Fruit fly (Drosophila melanogaster) whole organism, embryonic: ENCODE results near the gene SsRbeta.

Experiments
- Awh ChIP-seq: fragments of 200-800 bp; sonication (Bioruptor generic); IDR thresholded peaks from 2 replicates; pipeline ENCODE4, ENCODE4 v1.3.6; 2022; ENCODE audit warnings: missing biosample characterization, missing genetic modification characterization
- B-H1 ChIP-seq: fragments of 200-800 bp; sonication (Bioruptor generic); IDR thresholded peaks from 3 replicates; pipeline ENCODE4 v1.3.6; 2022; ENCODE audit warnings: missing biosample characterization, missing genetic modification characterization
- Bdp1 ChIP-seq: fragments of 200-800 bp; sonication (Bioruptor generic); optimal IDR thresholded peaks from 3 replicates; lab custom pipeline; 2016; ENCODE audit warnings: missing biosample characterization, missing genetic modification characterization
- CG11504 ChIP-seq: fragments of 200-800 bp; sonication (Bioruptor generic); optimal IDR thresholded peaks from 3 replicates; lab custom pipeline; 2019; ENCODE audit warnings: missing biosample characterization, mild to moderate bottlenecking, missing genetic modification characterization, moderate library complexity
- CG11560 ChIP-seq: fragments of 200-800 bp; sonication (Bioruptor generic); IDR thresholded peaks from 3 replicates; pipeline ENCODE4 v1.3.6; 2022; ENCODE audit warnings: missing biosample characterization, missing genetic modification characterization
- CG12155 ChIP-seq: fragments of 200-800 bp; sonication (Bioruptor generic); optimal IDR thresholded peaks from 3 replicates; lab custom pipeline; 2016; ENCODE audit warnings: missing biosample characterization, missing genetic modification characterization
- CG13123 ChIP-seq: fragments of 200-800 bp; sonication (Bioruptor generic); optimal IDR thresholded peaks from 2 replicates; lab custom pipeline; 2016; ENCODE audit warnings: missing biosample characterization, missing genetic modification characterization
- CG13296 ChIP-seq: fragments of 200-800 bp; sonication (Bioruptor generic); optimal IDR thresholded peaks from 3 replicates; lab custom pipeline; 2018; ENCODE audit warnings: missing biosample characterization, mild to moderate bottlenecking, missing genetic modification characterization
- CG13624 ChIP-seq: fragments of 200-800 bp; sonication (Bioruptor generic); optimal IDR thresholded peaks from 2 replicates; lab custom pipeline; 2016; ENCODE audit warnings: missing biosample characterization, missing genetic modification characterization
- CG15601 ChIP-seq: fragments of 200-800 bp; sonication (Bioruptor generic); optimal IDR thresholded peaks from 3 replicates; lab custom pipeline; 2019; ENCODE audit warnings: missing biosample characterization, mild to moderate bottlenecking, missing genetic modification characterization, moderate library complexity
- CG1603 ChIP-seq: fragments of 200-800 bp; sonication (Bioruptor generic); optimal IDR thresholded peaks from 2 replicates; lab custom pipeline; 2019; ENCODE audit warnings: missing biosample characterization, mild to moderate bottlenecking, missing genetic modification characterization, moderate library complexity
- CG1647 ChIP-seq: fragments of 200-800 bp; sonication (Bioruptor generic); optimal IDR thresholded peaks from 3 replicates; lab custom pipeline; 2016; ENCODE audit warnings: missing biosample characterization, missing genetic modification characterization
- CG2199 ChIP-seq: fragments of 200-800 bp; sonication (Bioruptor generic); IDR thresholded peaks from 3 replicates; pipeline ENCODE4 v1.3.6; 2022; ENCODE audit warnings: missing biosample characterization, missing genetic modification characterization
- CG3163 ChIP-seq: fragments of 200-800 bp; sonication (Bioruptor generic); optimal IDR thresholded peaks from 3 replicates; lab custom pipeline; 2016; ENCODE audit warnings: missing biosample characterization, missing genetic modification characterization
- CG4328 ChIP-seq: fragments of 200-800 bp; sonication (Bioruptor generic); optimal IDR thresholded peaks from 3 replicates; lab custom pipeline; 2017; ENCODE audit warnings: missing biosample characterization, missing genetic modification reagents, missing genetic modification characterization
- CG43689 ChIP-seq: fragments of 200-800 bp; sonication (Bioruptor generic); IDR thresholded peaks from 2 replicates; pipeline ENCODE4 v1.3.6; 2022; ENCODE audit warnings: missing biosample characterization, missing genetic modification characterization
- CG6765 ChIP-seq: fragments of 200-800 bp; sonication (Bioruptor generic); optimal IDR thresholded peaks from 3 replicates; lab custom pipeline; 2017; ENCODE audit warnings: missing biosample characterization, mild to moderate bottlenecking, missing genetic modification characterization
- CG7357 ChIP-seq: fragments of 200-800 bp; sonication (Bioruptor generic); IDR thresholded peaks from 3 replicates; pipeline ENCODE4 v1.3.6; 2022; ENCODE audit warnings: missing biosample characterization, missing genetic modification characterization
- CG9609 ChIP-seq: fragments of 200-800 bp; sonication (Bioruptor generic); optimal IDR thresholded peaks from 3 replicates; lab custom pipeline; 2016; ENCODE audit warnings: missing biosample characterization, missing genetic modification characterization
- CG9817 ChIP-seq: fragments of 200-800 bp; sonication (Bioruptor generic); optimal IDR thresholded peaks from 2 replicates; lab custom pipeline; 2018; ENCODE audit warnings: missing biosample characterization, mild to moderate bottlenecking, missing genetic modification characterization, moderate library complexity
- D ChIP-seq, 2 experiments: fragments of 200-800 bp in 1 of 2; fragments of >200 bp in 1 of 2; sonication (Bioruptor generic) in 1 of 2; optimal IDR thresholded peaks; 2 replicates in 1 of 2; 3 replicates in 1 of 2; lab custom pipeline; 2017; ENCODE audit warnings: mild to moderate bottlenecking in 1 of 2, missing biosample characterization in 1 of 2, missing genetic modification characterization in 1 of 2, missing genetic modification reagents in 1 of 2
- Deaf1 ChIP-seq: fragments of 200-800 bp; optimal IDR thresholded peaks from 3 replicates; lab custom pipeline; 2019; ENCODE audit warnings: missing biosample characterization, mild to moderate bottlenecking, missing genetic modification characterization, moderate library complexity
- Dll ChIP-seq: fragments of 200-800 bp; sonication (Bioruptor generic); IDR thresholded peaks from 4 replicates; pipeline ENCODE4 v1.3.6; 2022; ENCODE audit warnings: missing biosample characterization, missing genetic modification characterization; ENCODE audit not compliant: partially characterized antibody
- Dp ChIP-seq: fragments of 200-800 bp; sonication (Bioruptor generic); optimal IDR thresholded peaks from 2 replicates; lab custom pipeline; 2018; ENCODE audit warnings: missing biosample characterization, mild to moderate bottlenecking, missing genetic modification characterization, moderate library complexity
- E2f2 ChIP-seq: fragments of 200-800 bp; sonication (Bioruptor generic); IDR thresholded peaks from 2 replicates; pipeline ENCODE4 v1.3.6; 2022; ENCODE audit warnings: missing biosample characterization, missing genetic modification characterization
- Fer1 ChIP-seq: fragments of 200-800 bp; sonication (Bioruptor generic); optimal IDR thresholded peaks from 2 replicates; lab custom pipeline; 2017; ENCODE audit warnings: missing biosample characterization, mild to moderate bottlenecking, missing genetic modification characterization
- Gug ChIP-seq: fragments of 200-800 bp; sonication (Bioruptor generic); IDR thresholded peaks from 4 replicates; pipeline ENCODE4 v1.3.6; 2022; ENCODE audit warnings: missing biosample characterization, missing genetic modification characterization
- H15 ChIP-seq: fragments of 200-800 bp; sonication (Bioruptor generic); IDR thresholded peaks from 3 replicates; pipeline ENCODE4 v1.3.6; 2022; ENCODE audit warnings: missing biosample characterization, missing genetic modification characterization
- Lpt ChIP-seq: fragments of >200 bp; optimal IDR thresholded peaks from 2 replicates; lab custom pipeline; 2018; ENCODE audit warnings: missing biosample characterization, missing genetic modification characterization
- Med ChIP-seq: fragments of 200-800 bp; sonication (Bioruptor generic); peaks from one replicate; lab custom pipeline; 2016; ENCODE audit warnings: missing biosample characterization, missing genetic modification characterization, mild to moderate bottlenecking, inconsistent platforms, moderate library complexity
- NC2α ChIP-seq: fragments of 200-800 bp; sonication (Bioruptor generic); optimal IDR thresholded peaks from 2 replicates; lab custom pipeline; 2016; ENCODE audit warnings: missing biosample characterization, missing genetic modification characterization
- TFAM ChIP-seq: fragments of 200-800 bp; sonication (Bioruptor generic); optimal IDR thresholded peaks from 2 replicates; lab custom pipeline; 2017; ENCODE audit warnings: missing biosample characterization, missing genetic modification characterization, inconsistent platforms
- Trl ChIP-seq, 3 experiments: fragments of >200 bp in 2 of 3; fragments of 200-800 bp in 1 of 3; sonication (Bioruptor generic) in 1 of 3; optimal IDR thresholded peaks; 2 replicates in 1 of 3; 3 replicates in 2 of 3; lab custom pipeline; 2016 to 2017; ENCODE audit warnings: missing biosample characterization in 1 of 3, missing genetic modification characterization in 1 of 3
- Usf ChIP-seq: fragments of 200-800 bp; sonication (Bioruptor generic); optimal IDR thresholded peaks from 2 replicates; lab custom pipeline; 2017; ENCODE audit warnings: missing genotype, missing biosample characterization, missing genetic modification characterization
- Xrp1 ChIP-seq: fragments of 200-800 bp; sonication (Bioruptor generic); IDR thresholded peaks from 2 replicates; pipeline ENCODE4 v1.3.6; 2022; ENCODE audit warnings: missing biosample characterization, missing genetic modification characterization
- ara ChIP-seq: fragments of 200-800 bp; sonication (Bioruptor generic); IDR thresholded peaks from 2 replicates; pipeline ENCODE4 v1.3.6; 2022; ENCODE audit warnings: missing biosample characterization, missing genetic modification characterization
- bsh ChIP-seq, 2 experiments: fragments of 200-800 bp; sonication (Bioruptor generic); optimal IDR thresholded peaks; 2 replicates each; lab custom pipeline; 2017 to 2018; ENCODE audit warnings: mild to moderate bottlenecking in 2 of 2, missing biosample characterization in 2 of 2, missing genetic modification characterization in 2 of 2, moderate library complexity in 1 of 2
- ci ChIP-seq: fragments of 200-800 bp; sonication (Bioruptor generic); IDR thresholded peaks from 3 replicates; pipeline ENCODE4 v1.3.6; 2022; ENCODE audit warnings: missing biosample characterization, missing genetic modification characterization
- cwo ChIP-seq: fragments of 200-800 bp; sonication (Bioruptor generic); optimal IDR thresholded peaks from 3 replicates; lab custom pipeline; 2017; ENCODE audit warnings: missing biosample characterization, missing genetic modification characterization, mild to moderate bottlenecking, moderate library complexity, missing genetic modification reagents
- dm ChIP-seq: fragments of 200-800 bp; sonication (Bioruptor generic); optimal IDR thresholded peaks from 3 replicates; lab custom pipeline; 2016; ENCODE audit warnings: missing biosample characterization, missing genetic modification characterization
- her ChIP-seq: fragments of 200-800 bp; sonication (Bioruptor generic); optimal IDR thresholded peaks from 2 replicates; lab custom pipeline; 2016; ENCODE audit warnings: missing biosample characterization, missing genetic modification characterization
- hkb ChIP-seq, 2 experiments: fragments of 200-800 bp in 1 of 2; fragments of >200 bp in 1 of 2; sonication (Bioruptor generic) in 1 of 2; IDR thresholded peaks in 1 of 2; optimal IDR thresholded peaks in 1 of 2; 2 replicates each; pipeline versions ENCODE4 v1.3.6 to Lab custom; 2017 to 2022; ENCODE audit warnings: missing biosample characterization in 1 of 2, missing genetic modification characterization in 1 of 2
- klu ChIP-seq: fragments of 200-800 bp; sonication (Bioruptor generic); IDR thresholded peaks from 2 replicates; pipeline ENCODE4 v1.3.6; 2022; ENCODE audit warnings: missing biosample characterization, missing genetic modification characterization
- maf-S ChIP-seq: fragments of 200-800 bp; sonication (Bioruptor generic); optimal IDR thresholded peaks from 2 replicates; lab custom pipeline; 2016; ENCODE audit warnings: missing biosample characterization, missing genetic modification characterization
- pnt ChIP-seq: fragments of 200-800 bp; sonication (Bioruptor generic); optimal IDR thresholded peaks from 3 replicates; lab custom pipeline; 2016; ENCODE audit warnings: missing biosample characterization, missing genetic modification characterization
- ro ChIP-seq: fragments of 200-800 bp; sonication (Bioruptor generic); IDR thresholded peaks from 2 replicates; pipeline ENCODE4 v1.3.6; 2022; ENCODE audit warnings: missing biosample characterization, missing genetic modification characterization
- sqz ChIP-seq: fragments of 200-800 bp; sonication (Bioruptor generic); optimal IDR thresholded peaks from 3 replicates; lab custom pipeline; 2018; ENCODE audit warnings: missing biosample characterization, mild to moderate bottlenecking, missing genetic modification characterization
- tin ChIP-seq: fragments of 200-800 bp; sonication (Bioruptor generic); optimal IDR thresholded peaks from 3 replicates; lab custom pipeline; 2016; ENCODE audit warnings: missing biosample characterization, missing genetic modification characterization
- tup ChIP-seq: fragments of 200-800 bp; sonication (Bioruptor generic); optimal IDR thresholded peaks from 2 replicates; lab custom pipeline; 2016; ENCODE audit warnings: missing biosample characterization, mild to moderate bottlenecking, missing genetic modification characterization, moderate library complexity

SsRbeta gene

dm6 chr3L:16177309-16177708 is 47.9 kb downstream of the SsRbeta start:
- TF ChIP-seq CG1603 (tag; lab: Kevin White, UChicago) (no peak), Dll (GFP tag; lab: Robert Waterston, UW) (no peak), Gug (GFP tag; lab: Robert Waterston, UW) (no peak), NC2α (no peak), E2f2 (GFP tag; lab: Robert Waterston, UW) (no peak), Med (GFP tag; lab: Kevin White, UChicago) (peak; percentile 8), D (optimal IDR thresholded peaks at IDR 0.05; lab: Kevin White, UChicago) (no peak), D (GFP tag; optimal IDR thresholded peaks at IDR 0.05; lab: Kevin White, UChicago) (no peak), CG43689 (GFP tag; lab: Robert Waterston, UW) (no peak), CG3163 (GFP tag; lab: Kevin White, UChicago) (no peak), dm (GFP tag; lab: Kevin White, UChicago) (no peak), CG13296 (GFP tag; lab: Kevin White, UChicago) (no peak), Usf (no peak), Trl (optimal IDR thresholded peaks at IDR 0.05; lab: Kevin White, UChicago) (peak in 1 of 2 experiments; percentile 7), Trl (GFP tag; optimal IDR thresholded peaks at IDR 0.05; lab: Kevin White, UChicago) (no peak)

DNA sequence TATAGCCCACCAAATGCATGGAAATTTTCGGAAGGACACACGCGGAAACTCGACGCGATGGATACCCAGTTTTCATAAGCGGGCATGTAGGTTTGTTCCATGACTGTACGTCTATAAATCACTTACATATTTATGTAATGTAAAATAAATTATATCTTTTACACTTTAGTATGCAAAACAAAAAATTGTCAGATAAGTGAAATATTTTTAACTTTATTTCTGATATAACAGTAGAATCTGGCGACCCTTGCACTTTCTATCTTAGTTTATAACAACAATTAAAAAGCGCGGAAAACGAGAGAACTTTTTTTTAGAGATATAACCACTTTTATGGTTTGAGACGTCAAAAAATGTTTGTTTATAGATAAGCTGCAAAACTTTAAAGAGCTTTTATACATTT is 48.3 kb downstream of the SsRbeta start:
- TF ChIP-seq Lpt (GFP tag; lab: Kevin White, UChicago) (no peak), Dp (GFP tag; lab: Kevin White, UChicago) (no peak), CG9609 (no peak), CG6765 (GFP tag; lab: Kevin White, UChicago) (no peak), CG1647 (GFP tag; lab: Kevin White, UChicago) (no peak), CG11560 (no peak), CG15601 (tag; lab: Kevin White, UChicago) (no peak), hkb (optimal IDR thresholded peaks at IDR 0.05; lab: Kevin White, UChicago) (no peak), hkb (GFP tag; IDR thresholded peaks at IDR 0.05; lab: Robert Waterston, UW) (no peak), CG11504 (tag; lab: Kevin White, UChicago) (no peak), sqz (GFP tag; lab: Kevin White, UChicago) (no peak), tup (GFP tag; lab: Kevin White, UChicago) (no peak), pnt (GFP tag; lab: Kevin White, UChicago) (no peak), CG7357 (GFP tag; lab: Robert Waterston, UW) (no peak), maf-S (GFP tag; lab: Kevin White, UChicago) (no peak), tin (no peak), TFAM (GFP tag; lab: Kevin White, UChicago) (no peak), Xrp1 (GFP tag; lab: Robert Waterston, UW) (no peak)

dm6 chr3L:16178433-16178832 is 49.0 kb downstream of the SsRbeta start:
- TF ChIP-seq her (GFP tag; lab: Kevin White, UChicago) (no peak), Bdp1 (no peak), CG12155 (GFP tag; lab: Kevin White, UChicago) (no peak), Awh (GFP tag; lab: Robert Waterston, UW) (no peak), CG9817 (tag; lab: Kevin White, UChicago) (no peak), B-H1 (no peak), ara (GFP tag; lab: Robert Waterston, UW) (no peak), bsh (GFP tag; optimal IDR thresholded peaks at IDR 0.05; lab: Kevin White, UChicago) (no peak), ci (peak; percentile 23; the same call in 1 of the 3 replicates), CG13624 (GFP tag; lab: Kevin White, UChicago) (no peak), CG13123 (GFP tag; lab: Kevin White, UChicago) (no peak), CG4328 (GFP tag; lab: Kevin White, UChicago) (no peak), ro (GFP tag; lab: Robert Waterston, UW) (no peak), Fer1 (GFP tag; lab: Kevin White, UChicago) (no peak), CG2199 (GFP tag; lab: Robert Waterston, UW) (peak; percentile 62; the same call in 1 of the 3 replicates), cwo (GFP tag; lab: Kevin White, UChicago) (no peak), E2f2 (GFP tag; lab: Robert Waterston, UW) (no peak), H15 (GFP tag; lab: Robert Waterston, UW) (0 out of 3 replicates have a peak, but pooled peaks have one; percentile 34), Deaf1 (tag; lab: Kevin White, UChicago) (peak; percentile 29), klu (GFP tag; lab: Robert Waterston, UW) (no peak)
